Worm (Caenorhabditis elegans) whole organism, L3 larva: ENCODE measurements around the gene Y75B8A.34.

ENCODE experiments used
- ceh-28 ChIP-seq: fragments of 150-350 bp; optimal IDR thresholded peaks from 2 replicates; lab custom pipeline; 2014; ENCODE audit warnings: missing biosample characterization, missing genetic modification reagents, missing genetic modification characterization
- ceh-9 ChIP-seq: sonication (generic microtip); optimal IDR thresholded peaks from 2 replicates; lab custom pipeline; 2018; ENCODE audit warnings: missing biosample characterization, missing genetic modification characterization
- lsy-12 ChIP-seq: sonication (generic microtip); optimal IDR thresholded peaks from 2 replicates; lab custom pipeline; 2016; ENCODE audit warnings: mild to moderate bottlenecking, missing genetic modification characterization, missing compliant biosample characterization
- unc-62 ChIP-seq: fragments of 150-350 bp; sonication (generic microtip); optimal IDR thresholded peaks from 4 replicates; lab custom pipeline; 2014; ENCODE audit warnings: missing biosample characterization, missing genetic modification reagents, missing genetic modification characterization

Gene Y75B8A.34

DNA sequence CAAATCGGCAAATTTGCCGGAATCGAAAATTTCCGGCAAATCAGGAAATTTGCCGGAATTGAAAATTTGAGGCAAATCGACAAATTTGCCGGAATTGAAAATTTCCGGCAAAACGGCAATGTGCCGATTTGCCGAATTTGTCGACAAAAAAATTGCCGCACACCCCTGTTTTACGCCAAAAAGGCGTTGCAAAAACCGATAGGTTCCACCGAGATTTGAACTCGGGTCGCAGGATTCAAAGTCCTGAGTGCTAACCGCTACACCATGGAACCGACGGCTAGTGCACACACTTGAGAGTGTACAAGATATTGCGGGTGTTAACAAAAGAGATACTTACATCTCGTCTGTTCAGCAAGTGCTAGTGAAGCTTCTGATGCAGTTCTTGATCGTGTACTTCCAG is 40.3 kb downstream of the Y75B8A.34 start (continued):
- TF ChIP-seq unc-62 (GFP tag; lab: Kevin White, UChicago) (no peak), lsy-12 (peak; percentile 27)

DNA sequence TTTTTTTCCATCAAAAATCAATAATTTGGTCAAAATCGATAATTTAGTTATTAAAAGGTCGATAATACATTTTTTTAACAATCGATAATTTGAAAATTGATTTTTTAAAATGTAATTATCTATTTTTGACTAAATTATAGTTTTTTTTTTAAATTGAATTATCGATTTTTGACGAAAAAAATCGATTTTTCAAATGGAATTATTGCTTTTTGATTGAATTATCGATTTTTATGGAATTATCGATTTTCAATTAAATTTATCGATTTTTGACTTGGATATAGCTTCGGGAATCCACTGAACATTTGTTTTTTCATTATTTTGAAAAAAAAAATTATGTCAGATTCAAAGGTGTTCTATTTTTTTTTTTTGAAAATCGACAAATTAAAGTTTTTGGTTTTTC is 50.9 kb downstream of the Y75B8A.34 start:
- peak; percentile 93 for TF ChIP-seq ceh-28
- TF ChIP-seq ceh-9: no peak
- TF ChIP-seq, all 47 proteins: peak for 1
